Fruit fly (Drosophila melanogaster) whole organism, embryonic: ENCODE results near the gene Patr-1.

ENCODE experiments used
- Aef1 ChIP-seq: fragments of 200-800 bp; sonication (Bioruptor generic); IDR thresholded peaks from 3 replicates; pipeline ENCODE4 v1.3.6; 2022; ENCODE audit warnings: missing biosample characterization, missing genetic modification characterization
- CG11456 ChIP-seq: fragments of 200-800 bp; sonication (Bioruptor generic); IDR thresholded peaks from 3 replicates; pipeline ENCODE4 v1.3.6; 2022; ENCODE audit warnings: missing biosample characterization, missing genetic modification characterization
- CG11696 ChIP-seq: fragments of 200-800 bp; sonication (Bioruptor generic); IDR thresholded peaks from 2 replicates; pipeline ENCODE4 v1.3.6; 2022; ENCODE audit warnings: missing biosample characterization, missing genetic modification characterization
- CG12391 ChIP-seq: fragments of 200-800 bp; sonication (Bioruptor generic); optimal IDR thresholded peaks from 3 replicates; lab custom pipeline; 2018; ENCODE audit warnings: missing biosample characterization, mild to moderate bottlenecking, missing genetic modification characterization, moderate library complexity
- CG12744 ChIP-seq: fragments of 200-800 bp; sonication (Bioruptor generic); optimal IDR thresholded peaks from 2 replicates; lab custom pipeline; 2016; ENCODE audit warnings: missing biosample characterization, missing genetic modification characterization
- CG1603 ChIP-seq: fragments of 200-800 bp; sonication (Bioruptor generic); optimal IDR thresholded peaks from 2 replicates; lab custom pipeline; 2019; ENCODE audit warnings: missing biosample characterization, mild to moderate bottlenecking, missing genetic modification characterization, moderate library complexity
- CG17359 ChIP-seq: fragments of 200-800 bp; sonication (Bioruptor generic); optimal IDR thresholded peaks from 3 replicates; lab custom pipeline; 2018; ENCODE audit warnings: missing biosample characterization, mild to moderate bottlenecking, missing genetic modification characterization, moderate library complexity
- CG17802 ChIP-seq: fragments of 200-800 bp; sonication (Bioruptor generic); optimal IDR thresholded peaks from 2 replicates; lab custom pipeline; 2018; ENCODE audit warnings: missing biosample characterization, mild to moderate bottlenecking, missing genetic modification characterization, moderate library complexity
- CG17912 ChIP-seq: fragments of 200-800 bp; sonication (Bioruptor generic); optimal IDR thresholded peaks from 2 replicates; lab custom pipeline; 2018; ENCODE audit warnings: missing biosample characterization, mild to moderate bottlenecking, missing genetic modification characterization
- CG1832 ChIP-seq: fragments of 200-800 bp; sonication (Bioruptor generic); optimal IDR thresholded peaks from 2 replicates; lab custom pipeline; 2017; ENCODE audit warnings: missing biosample characterization, mild to moderate bottlenecking, missing genetic modification characterization, inconsistent platforms
- CG30020 ChIP-seq: fragments of 200-800 bp; optimal IDR thresholded peaks from 2 replicates; lab custom pipeline; 2019; ENCODE audit warnings: missing biosample characterization, mild to moderate bottlenecking, missing genetic modification characterization, moderate library complexity
- CG31441 ChIP-seq: fragments of 200-800 bp; sonication (Bioruptor generic); IDR thresholded peaks from 2 replicates; pipeline ENCODE4 v1.3.6; 2022; ENCODE audit warnings: missing biosample characterization, missing genetic modification characterization
- CG34224 ChIP-seq: fragments of 200-800 bp; sonication (Bioruptor generic); IDR thresholded peaks from 3 replicates; pipeline ENCODE4 v1.3.6; 2022; ENCODE audit warnings: missing biosample characterization, missing genetic modification characterization; ENCODE audit not compliant: partially characterized antibody
- CG4617 ChIP-seq: fragments of 200-800 bp; sonication (Bioruptor generic); optimal IDR thresholded peaks from 3 replicates; lab custom pipeline; 2016; ENCODE audit warnings: missing biosample characterization, missing genetic modification characterization, borderline replicate concordance
- CG5245 ChIP-seq: fragments of 200-800 bp; sonication (Bioruptor generic); optimal IDR thresholded peaks from 3 replicates; lab custom pipeline; 2016; ENCODE audit warnings: missing biosample characterization, missing genetic modification characterization
- CG6765 ChIP-seq: fragments of 200-800 bp; sonication (Bioruptor generic); optimal IDR thresholded peaks from 3 replicates; lab custom pipeline; 2017; ENCODE audit warnings: missing biosample characterization, mild to moderate bottlenecking, missing genetic modification characterization
- CG7963 ChIP-seq: fragments of 200-800 bp; sonication (Bioruptor generic); IDR thresholded peaks from 3 replicates; pipeline ENCODE4 v1.3.6; 2022; ENCODE audit warnings: missing biosample characterization, missing genetic modification characterization; ENCODE audit not compliant: partially characterized antibody
- CTCF ChIP-seq: fragments of 200-800 bp; sonication (Bioruptor generic); optimal IDR thresholded peaks from 2 replicates; lab custom pipeline; 2017; ENCODE audit warnings: missing biosample characterization, mild to moderate bottlenecking, missing genetic modification characterization, moderate library complexity
- CoRest ChIP-seq: fragments of 200-800 bp; sonication (Bioruptor generic); optimal IDR thresholded peaks from 3 replicates; lab custom pipeline; 2018; ENCODE audit warnings: missing biosample characterization, mild to moderate bottlenecking, missing genetic modification characterization, moderate library complexity
- CrebB ChIP-seq: fragments of 200-800 bp; sonication (Bioruptor generic); optimal IDR thresholded peaks from 3 replicates; lab custom pipeline; 2018; ENCODE audit warnings: missing biosample characterization, mild to moderate bottlenecking, missing genetic modification characterization
- Dip2 ChIP-seq: fragments of 200-800 bp; sonication (Bioruptor generic); IDR thresholded peaks from 2 replicates; pipeline ENCODE4 v1.3.6; 2022; ENCODE audit warnings: missing biosample characterization, missing genetic modification characterization
- Doc2 ChIP-seq: fragments of 200-800 bp; sonication (Bioruptor generic); IDR thresholded peaks from 2 replicates; pipeline ENCODE4 v1.3.6; 2022; ENCODE audit warnings: missing biosample characterization, missing genetic modification characterization
- Dp ChIP-seq: fragments of 200-800 bp; sonication (Bioruptor generic); optimal IDR thresholded peaks from 2 replicates; lab custom pipeline; 2018; ENCODE audit warnings: missing biosample characterization, mild to moderate bottlenecking, missing genetic modification characterization, moderate library complexity
- Ets65A ChIP-seq: fragments of 200-800 bp; sonication (Bioruptor generic); peaks from one replicate; lab custom pipeline; 2016; ENCODE audit warnings: missing biosample characterization, missing genetic modification characterization
- H2.0 ChIP-seq: fragments of 200-800 bp; sonication (Bioruptor generic); IDR thresholded peaks from 2 replicates; pipeline ENCODE4 v1.3.6; 2022; ENCODE audit warnings: missing biosample characterization, missing genetic modification characterization
- Lhr ChIP-seq: fragments of 200-800 bp; sonication (Bioruptor generic); optimal IDR thresholded peaks from 3 replicates; lab custom pipeline; 2017; ENCODE audit warnings: mild to moderate bottlenecking, missing biosample characterization, missing genetic modification reagents, missing genetic modification characterization
- Neu2 ChIP-seq: fragments of 200-800 bp; sonication (Bioruptor generic); optimal IDR thresholded peaks from 3 replicates; lab custom pipeline; 2016; ENCODE audit warnings: missing biosample characterization, missing genetic modification characterization, borderline replicate concordance
- Opbp ChIP-seq: fragments of 200-800 bp; sonication (Bioruptor generic); IDR thresholded peaks from 3 replicates; pipeline ENCODE4 v1.3.6; 2022; ENCODE audit warnings: missing biosample characterization, missing genetic modification characterization; ENCODE audit not compliant: partially characterized antibody
- Sox102F ChIP-seq: fragments of 200-800 bp; sonication (Bioruptor generic); optimal IDR thresholded peaks from 2 replicates; lab custom pipeline; 2018; ENCODE audit warnings: missing biosample characterization, mild to moderate bottlenecking, missing genetic modification characterization, moderate library complexity
- Usf ChIP-seq: fragments of 200-800 bp; sonication (Bioruptor generic); optimal IDR thresholded peaks from 2 replicates; lab custom pipeline; 2017; ENCODE audit warnings: missing genotype, missing biosample characterization, missing genetic modification characterization
- ab ChIP-seq: fragments of 200-800 bp; sonication (Bioruptor generic); optimal IDR thresholded peaks from 2 replicates; lab custom pipeline; 2016; ENCODE audit warnings: missing biosample characterization, missing genetic modification characterization
- amos ChIP-seq: fragments of 200-800 bp; sonication (Bioruptor generic); IDR thresholded peaks from 2 replicates; pipeline ENCODE4 v1.3.6; 2022; ENCODE audit warnings: missing biosample characterization, missing genetic modification characterization; ENCODE audit not compliant: partially characterized antibody
- exex ChIP-seq: fragments of 200-800 bp; sonication (Bioruptor generic); optimal IDR thresholded peaks from 4 replicates; lab custom pipeline; 2018; ENCODE audit warnings: missing biosample characterization, mild to moderate bottlenecking, missing genetic modification characterization, moderate library complexity
- fd64A ChIP-seq: fragments of 200-800 bp; sonication (Bioruptor generic); optimal IDR thresholded peaks from 3 replicates; lab custom pipeline; 2018; ENCODE audit warnings: missing biosample characterization, mild to moderate bottlenecking, missing genetic modification characterization
- gfzf ChIP-seq: fragments of 200-800 bp; sonication (Bioruptor generic); optimal IDR thresholded peaks from 2 replicates; lab custom pipeline; 2016; ENCODE audit warnings: missing biosample characterization, mild to moderate bottlenecking, missing genetic modification characterization, moderate library complexity
- grn ChIP-seq: fragments of 200-800 bp; sonication (Bioruptor generic); optimal IDR thresholded peaks from 3 replicates; lab custom pipeline; 2017; ENCODE audit warnings: missing biosample characterization, missing genetic modification characterization
- ham ChIP-seq: fragments of 200-800 bp; sonication (Bioruptor generic); IDR thresholded peaks from 2 replicates; pipeline ENCODE4 v1.3.6; 2022; ENCODE audit warnings: missing biosample characterization, missing genetic modification characterization
- knrl ChIP-seq: fragments of 200-800 bp; sonication (Bioruptor generic); IDR thresholded peaks from 3 replicates; pipeline ENCODE4 v1.3.6; 2022; ENCODE audit warnings: missing biosample characterization, missing genetic modification characterization; ENCODE audit not compliant: partially characterized antibody
- lov ChIP-seq, 2 experiments: fragments of 200-800 bp in 1 of 2; fragments of >200 bp in 1 of 2; sonication (Bioruptor generic) in 1 of 2; IDR thresholded peaks in 1 of 2; optimal IDR thresholded peaks in 1 of 2; 2 replicates in 1 of 2; 3 replicates in 1 of 2; pipeline versions ENCODE4 v1.3.6 to Lab custom; 2017 to 2022; ENCODE audit warnings: missing biosample characterization in 1 of 2, missing genetic modification characterization in 1 of 2
- mld ChIP-seq: fragments of 200-800 bp; sonication (Bioruptor generic); IDR thresholded peaks from 3 replicates; pipeline ENCODE4 v1.3.6; 2022; ENCODE audit warnings: missing biosample characterization, missing genetic modification characterization; ENCODE audit not compliant: partially characterized antibody
- onecut ChIP-seq: fragments of 200-800 bp; sonication (Bioruptor generic); IDR thresholded peaks from 2 replicates; pipeline ENCODE4 v1.3.6; 2022; ENCODE audit warnings: missing biosample characterization, missing genetic modification characterization
- pum ChIP-seq: fragments of 200-800 bp; sonication (Bioruptor generic); optimal IDR thresholded peaks from 2 replicates; lab custom pipeline; 2016; ENCODE audit warnings: missing biosample characterization, missing genetic modification characterization
- schlank ChIP-seq: fragments of 200-800 bp; sonication (Bioruptor generic); optimal IDR thresholded peaks from 2 replicates; lab custom pipeline; 2018; ENCODE audit warnings: missing biosample characterization, mild to moderate bottlenecking, missing genetic modification characterization
- scrt ChIP-seq: fragments of 200-800 bp; sonication (Bioruptor generic); optimal IDR thresholded peaks from 2 replicates; lab custom pipeline; 2018; ENCODE audit warnings: missing biosample characterization, mild to moderate bottlenecking, missing genetic modification characterization, moderate library complexity
- tx ChIP-seq: fragments of 200-800 bp; sonication (Bioruptor generic); optimal IDR thresholded peaks from 2 replicates; lab custom pipeline; 2016; ENCODE audit warnings: missing biosample characterization, missing genetic modification characterization
- wor ChIP-seq: fragments of 200-800 bp; sonication (Bioruptor generic); IDR thresholded peaks from 2 replicates; pipeline ENCODE4 v1.3.6; 2022; ENCODE audit warnings: missing biosample characterization, missing genetic modification characterization
- zf30C ChIP-seq: fragments of 200-800 bp; sonication (Bioruptor generic); optimal IDR thresholded peaks from 3 replicates; lab custom pipeline; 2018; ENCODE audit warnings: missing biosample characterization, mild to moderate bottlenecking, missing genetic modification characterization

The Patr-1 gene

dm6 chr3R:17079859-17080255, 36.5 kb downstream of the Patr-1 start, which contains the start of the genes Keap1 and kuk (continued):
- TF ChIP-seq Usf (GFP tag; lab: Kevin White, UChicago) (no peak), Lhr (GFP tag; lab: Kevin White, UChicago) (peak; percentile 92), CG11696 (GFP tag; lab: Robert Waterston, UW) (no peak), Opbp (GFP tag; lab: Robert Waterston, UW) (peak; percentile 71), exex (tag; lab: Kevin White, UChicago) (no peak), zf30C (no peak), CTCF (GFP tag; lab: Kevin White, UChicago) (peak; percentile 51)

- TF ChIP-seq onecut (GFP tag; lab: Robert Waterston, UW) (peak; percentile 91), wor (GFP tag; lab: Robert Waterston, UW) (peak; percentile 92), CG17802 (peak; percentile 63), Neu2 (GFP tag; lab: Kevin White, UChicago) (no peak), Doc2 (peak; percentile 56; the same call in 1 of the 2 replicates), knrl (no peak), schlank (tag; lab: Kevin White, UChicago) (peak; percentile 81), grn (GFP tag; lab: Kevin White, UChicago) (peak; percentile 80), CG31441 (GFP tag; lab: Robert Waterston, UW) (peak; percentile 98), CTCF (GFP tag; lab: Kevin White, UChicago) (peak; percentile 71), Aef1 (GFP tag; lab: Robert Waterston, UW) (peak; percentile 90), CG1832 (GFP tag; lab: Kevin White, UChicago) (no peak), CG1603 (tag; lab: Kevin White, UChicago) (peak; percentile 87), Dp (GFP tag; lab: Kevin White, UChicago) (no peak), CG12744 (peak; percentile 90), lov (optimal IDR thresholded peaks at IDR 0.05; lab: Kevin White, UChicago) (no peak), lov (GFP tag; IDR thresholded peaks at IDR 0.05; lab: Robert Waterston, UW) (peak; percentile 90), CG7963 (GFP tag; lab: Robert Waterston, UW) (no peak), Sox102F (peak; percentile 96), CrebB (tag; lab: Kevin White, UChicago) (peak; percentile 91), CG11456 (peak; percentile 90), CG12391 (peak; percentile 98), mld (GFP tag; lab: Robert Waterston, UW) (no peak), CG17912 (GFP tag; lab: Kevin White, UChicago) (peak; percentile 79), ab (GFP tag; lab: Kevin White, UChicago) (peak; percentile 73), H2.0 (GFP tag; lab: Robert Waterston, UW) (peak; percentile 86), CG4617 (GFP tag; lab: Kevin White, UChicago) (peak; percentile 74), amos (GFP tag; lab: Robert Waterston, UW) (no peak), CG34224 (GFP tag; lab: Robert Waterston, UW) (no peak; the same call in 2 of the 3 replicates), CG17359 (tag; lab: Kevin White, UChicago) (peak; percentile 95), ham (GFP tag; lab: Robert Waterston, UW) (peak; percentile 62), gfzf (GFP tag; lab: Kevin White, UChicago) (no peak), pum (GFP tag; lab: Kevin White, UChicago) (peak; percentile 87), Dip2 (peak; percentile 41; the same call in 1 of the 2 replicates), CG5245 (GFP tag; lab: Kevin White, UChicago) (peak; percentile 91), CoRest (tag; lab: Kevin White, UChicago) (peak; percentile 96), Ets65A (GFP tag; lab: Kevin White, UChicago) (peak; percentile 96), tx (GFP tag; lab: Kevin White, UChicago) (peak; percentile 77), fd64A (GFP tag; lab: Kevin White, UChicago) (peak; percentile 65), CG30020 (tag; lab: Kevin White, UChicago) (peak; percentile 77), CG6765 (peak; percentile 92), scrt (GFP tag; lab: Kevin White, UChicago) (peak; percentile 77)
These were observed 37.4 kb downstream of the Patr-1 start for dm6 chr3R:17080666-17081358.
